Fruit fly (Drosophila melanogaster) whole organism, embryonic: ENCODE data around the gene Zif.

Experiments used
- CG10267 ChIP-seq: fragments of 200-800 bp; sonication (Bioruptor generic); optimal IDR thresholded peaks from 2 replicates; lab custom pipeline; 2018; ENCODE audit warnings: missing biosample characterization, mild to moderate bottlenecking, missing genetic modification characterization, moderate library complexity
- CG10366 ChIP-seq: fragments of 200-800 bp; sonication (Bioruptor generic); IDR thresholded peaks from 2 replicates; pipeline ENCODE4 v1.3.6; 2022; ENCODE audit warnings: missing biosample characterization, missing genetic modification characterization
- CG11723 ChIP-seq: fragments of 200-800 bp; sonication (Bioruptor generic); optimal IDR thresholded peaks from 2 replicates; lab custom pipeline; 2017; ENCODE audit warnings: missing biosample characterization, mild to moderate bottlenecking, missing genetic modification characterization
- CG12236 ChIP-seq: fragments of 200-800 bp; sonication (Bioruptor generic); optimal IDR thresholded peaks from 2 replicates; lab custom pipeline; 2016; ENCODE audit warnings: missing biosample characterization, missing genetic modification characterization
- CG1529 ChIP-seq: fragments of 200-800 bp; sonication (Bioruptor generic); optimal IDR thresholded peaks from 3 replicates; lab custom pipeline; 2018; ENCODE audit warnings: missing biosample characterization, missing genetic modification characterization
- CG16815 ChIP-seq: fragments of 200-800 bp; sonication (Bioruptor generic); optimal IDR thresholded peaks from 3 replicates; lab custom pipeline; 2017; ENCODE audit warnings: missing biosample characterization, mild to moderate bottlenecking, missing genetic modification characterization
- CG17186 ChIP-seq: fragments of 200-800 bp; sonication (Bioruptor generic); optimal IDR thresholded peaks from 3 replicates; lab custom pipeline; 2017; ENCODE audit warnings: missing biosample characterization, missing genetic modification reagents, missing genetic modification characterization
- CG1792 ChIP-seq: fragments of 200-800 bp; sonication (Bioruptor generic); optimal IDR thresholded peaks from 2 replicates; lab custom pipeline; 2016; ENCODE audit warnings: missing biosample characterization, missing genetic modification characterization
- CG18599 ChIP-seq: fragments of 200-800 bp; sonication (Bioruptor generic); optimal IDR thresholded peaks from 3 replicates; lab custom pipeline; 2017; ENCODE audit warnings: missing biosample characterization, missing genetic modification characterization, mild to moderate bottlenecking, moderate library complexity, missing genetic modification reagents
- CG32767 ChIP-seq: fragments of 200-800 bp; sonication (Bioruptor generic); IDR thresholded peaks from 2 replicates; pipeline ENCODE4 v1.3.6; 2022; ENCODE audit warnings: missing biosample characterization, missing genetic modification characterization
- CG7556 ChIP-seq: fragments of 200-800 bp; sonication (Bioruptor generic); optimal IDR thresholded peaks from 2 replicates; lab custom pipeline; 2017; ENCODE audit warnings: missing biosample characterization, mild to moderate bottlenecking, missing genetic modification characterization
- D19A ChIP-seq: fragments of 200-800 bp; optimal IDR thresholded peaks from 3 replicates; lab custom pipeline; 2019; ENCODE audit warnings: missing biosample characterization, mild to moderate bottlenecking, missing genetic modification characterization, moderate library complexity
- Dek ChIP-seq: fragments of 200-800 bp; sonication (Bioruptor generic); optimal IDR thresholded peaks from 3 replicates; lab custom pipeline; 2019; ENCODE audit warnings: missing biosample characterization, mild to moderate bottlenecking, missing genetic modification characterization, moderate library complexity
- Dfd ChIP-seq, 2 experiments: fragments of >200 bp; optimal IDR thresholded peaks; 2 replicates each; lab custom pipeline; 2017; ENCODE audit warnings: missing biosample characterization in 2 of 2, missing genetic modification characterization in 2 of 2
- E2f1 ChIP-seq: fragments of 200-800 bp; sonication (Bioruptor generic); IDR thresholded peaks from 2 replicates; pipeline ENCODE4 v1.3.6; 2022; ENCODE audit warnings: missing biosample characterization, missing genetic modification characterization
- Fer2 ChIP-seq: fragments of 200-800 bp; sonication (Bioruptor generic); optimal IDR thresholded peaks from 2 replicates; lab custom pipeline; 2018; ENCODE audit warnings: missing biosample characterization, mild to moderate bottlenecking, missing genetic modification characterization, moderate library complexity
- Fer3 ChIP-seq: fragments of 200-800 bp; sonication (Bioruptor generic); optimal IDR thresholded peaks from 2 replicates; lab custom pipeline; 2018; ENCODE audit warnings: missing biosample characterization, mild to moderate bottlenecking, missing genetic modification characterization, moderate library complexity
- GATAe ChIP-seq: fragments of 200-800 bp; sonication (Bioruptor generic); conservative IDR thresholded peaks from 2 replicates; pipeline ENCODE4 v1.3.6; 2022; ENCODE audit warnings: missing biosample characterization, missing genetic modification characterization
- HHEX ChIP-seq: fragments of 200-800 bp; sonication (Bioruptor generic); optimal IDR thresholded peaks from 3 replicates; lab custom pipeline; 2017; ENCODE audit warnings: missing biosample characterization, mild to moderate bottlenecking, missing genetic modification characterization, missing genetic modification reagents
- Lhr ChIP-seq: fragments of 200-800 bp; sonication (Bioruptor generic); optimal IDR thresholded peaks from 3 replicates; lab custom pipeline; 2017; ENCODE audit warnings: mild to moderate bottlenecking, missing biosample characterization, missing genetic modification reagents, missing genetic modification characterization
- MBD-R2 ChIP-seq: fragments of 200-800 bp; sonication (Bioruptor generic); IDR thresholded peaks from 2 replicates; pipeline ENCODE4 v1.3.6; 2022; ENCODE audit warnings: missing biosample characterization, missing genetic modification characterization
- PHDP ChIP-seq: fragments of 200-800 bp; sonication (Bioruptor generic); optimal IDR thresholded peaks from 3 replicates; lab custom pipeline; 2018; ENCODE audit warnings: missing biosample characterization, mild to moderate bottlenecking, missing genetic modification characterization, moderate library complexity
- Six4 ChIP-seq: fragments of 200-800 bp; sonication (Bioruptor generic); optimal IDR thresholded peaks from 2 replicates; lab custom pipeline; 2016; ENCODE audit warnings: missing biosample characterization, missing genetic modification characterization
- Sox100B ChIP-seq: fragments of 200-800 bp; sonication (Bioruptor generic); optimal IDR thresholded peaks from 3 replicates; lab custom pipeline; 2018; ENCODE audit warnings: missing biosample characterization, mild to moderate bottlenecking, missing genetic modification characterization
- Sox102F ChIP-seq: fragments of 200-800 bp; sonication (Bioruptor generic); optimal IDR thresholded peaks from 2 replicates; lab custom pipeline; 2018; ENCODE audit warnings: missing biosample characterization, mild to moderate bottlenecking, missing genetic modification characterization, moderate library complexity
- TFAM ChIP-seq: fragments of 200-800 bp; sonication (Bioruptor generic); optimal IDR thresholded peaks from 2 replicates; lab custom pipeline; 2017; ENCODE audit warnings: missing biosample characterization, missing genetic modification characterization, inconsistent platforms
- Taf1 ChIP-seq: fragments of 200-800 bp; sonication (Bioruptor generic); IDR thresholded peaks from 2 replicates; pipeline ENCODE4 v1.3.6; 2022; ENCODE audit warnings: missing biosample characterization, missing genetic modification characterization
- Usf ChIP-seq: fragments of 200-800 bp; sonication (Bioruptor generic); optimal IDR thresholded peaks from 2 replicates; lab custom pipeline; 2017; ENCODE audit warnings: missing genotype, missing biosample characterization, missing genetic modification characterization
- Xrp1 ChIP-seq: fragments of 200-800 bp; sonication (Bioruptor generic); IDR thresholded peaks from 2 replicates; pipeline ENCODE4 v1.3.6; 2022; ENCODE audit warnings: missing biosample characterization, missing genetic modification characterization
- ac ChIP-seq: fragments of 200-800 bp; sonication (Bioruptor generic); optimal IDR thresholded peaks from 3 replicates; lab custom pipeline; 2017; ENCODE audit warnings: missing biosample characterization, mild to moderate bottlenecking, missing genetic modification characterization
- amos ChIP-seq: fragments of 200-800 bp; sonication (Bioruptor generic); IDR thresholded peaks from 2 replicates; pipeline ENCODE4 v1.3.6; 2022; ENCODE audit warnings: missing biosample characterization, missing genetic modification characterization; ENCODE audit not compliant: partially characterized antibody
- az2 ChIP-seq: fragments of 200-800 bp; sonication (Bioruptor generic); optimal IDR thresholded peaks from 3 replicates; lab custom pipeline; 2016; ENCODE audit warnings: missing biosample characterization, missing genetic modification characterization
- bbx ChIP-seq: fragments of 200-800 bp; sonication (Bioruptor generic); IDR thresholded peaks from 2 replicates; pipeline ENCODE4 v1.3.6; 2022; ENCODE audit warnings: missing biosample characterization, missing genetic modification characterization; ENCODE audit not compliant: partially characterized antibody
- bcd ChIP-seq: fragments of 200-800 bp; sonication (Bioruptor generic); optimal IDR thresholded peaks from 2 replicates; lab custom pipeline; 2017; ENCODE audit warnings: missing biosample characterization, mild to moderate bottlenecking, missing genetic modification characterization
- bsh ChIP-seq, 2 experiments: fragments of 200-800 bp; sonication (Bioruptor generic); optimal IDR thresholded peaks; 2 replicates each; lab custom pipeline; 2017 to 2018; ENCODE audit warnings: mild to moderate bottlenecking in 2 of 2, missing biosample characterization in 2 of 2, missing genetic modification characterization in 2 of 2, moderate library complexity in 1 of 2
- chif ChIP-seq, 2 experiments: fragments of 200-800 bp; sonication (Bioruptor generic); optimal IDR thresholded peaks; 3 replicates each; lab custom pipeline; 2016; ENCODE audit warnings: missing biosample characterization in 2 of 2, missing genetic modification characterization in 2 of 2
- da ChIP-seq: fragments of 200-800 bp; sonication (Bioruptor generic); optimal IDR thresholded peaks from 2 replicates; lab custom pipeline; 2016; ENCODE audit warnings: missing biosample characterization, missing genetic modification characterization
- danr ChIP-seq: fragments of 200-800 bp; sonication (Bioruptor generic); IDR thresholded peaks from 2 replicates; pipeline ENCODE4 v1.3.6; 2022; ENCODE audit warnings: missing biosample characterization, missing genetic modification characterization
- dysf ChIP-seq: fragments of 200-800 bp; sonication (Bioruptor generic); IDR thresholded peaks from 3 replicates; pipeline ENCODE4 v1.3.6; 2022; ENCODE audit warnings: missing biosample characterization, missing genetic modification characterization
- fd102C ChIP-seq: fragments of 200-800 bp; sonication (Bioruptor generic); optimal IDR thresholded peaks from 2 replicates; lab custom pipeline; 2018; ENCODE audit warnings: missing biosample characterization, mild to moderate bottlenecking, missing genetic modification characterization, moderate library complexity
- fd96Cb ChIP-seq: fragments of 200-800 bp; sonication (Bioruptor generic); optimal IDR thresholded peaks from 2 replicates; lab custom pipeline; 2018; ENCODE audit warnings: missing biosample characterization, mild to moderate bottlenecking, missing genetic modification characterization, moderate library complexity
- fru ChIP-seq: fragments of >200 bp; optimal IDR thresholded peaks from 2 replicates; lab custom pipeline; 2017
- jing ChIP-seq: fragments of 200-800 bp; sonication (Bioruptor generic); optimal IDR thresholded peaks from 2 replicates; lab custom pipeline; 2018; ENCODE audit warnings: missing biosample characterization, mild to moderate bottlenecking, missing genetic modification characterization
- ken ChIP-seq: fragments of 200-800 bp; sonication (Bioruptor generic); IDR thresholded peaks from 3 replicates; pipeline ENCODE4 v1.3.6; 2022; ENCODE audit warnings: missing biosample characterization, missing genetic modification characterization
- onecut ChIP-seq: fragments of 200-800 bp; sonication (Bioruptor generic); IDR thresholded peaks from 2 replicates; pipeline ENCODE4 v1.3.6; 2022; ENCODE audit warnings: missing biosample characterization, missing genetic modification characterization
- peb ChIP-seq: fragments of 200-800 bp; sonication (Bioruptor generic); IDR thresholded peaks from 2 replicates; pipeline ENCODE4 v1.3.6; 2022; ENCODE audit warnings: missing biosample characterization, missing genetic modification characterization
- phol ChIP-seq: fragments of 200-800 bp; sonication (Bioruptor generic); optimal IDR thresholded peaks from 3 replicates; lab custom pipeline; 2018; ENCODE audit warnings: missing biosample characterization, mild to moderate bottlenecking, missing genetic modification characterization, moderate library complexity
- shn ChIP-seq: fragments of 200-800 bp; sonication (Bioruptor generic); optimal IDR thresholded peaks from 3 replicates; lab custom pipeline; 2016; ENCODE audit warnings: missing biosample characterization, missing genetic modification characterization
- sima ChIP-seq: fragments of 200-800 bp; sonication (Bioruptor generic); optimal IDR thresholded peaks from 2 replicates; lab custom pipeline; 2016; ENCODE audit warnings: missing biosample characterization, missing genetic modification characterization
- sisA ChIP-seq: fragments of 200-800 bp; sonication (Bioruptor generic); IDR thresholded peaks from 2 replicates; pipeline ENCODE4 v1.3.6; 2022; ENCODE audit warnings: missing biosample characterization, missing genetic modification characterization
- sr ChIP-seq: fragments of 200-800 bp; sonication (Bioruptor generic); IDR thresholded peaks from 3 replicates; pipeline ENCODE4 v1.3.6; 2022; ENCODE audit warnings: missing biosample characterization, missing genetic modification characterization
- wek ChIP-seq: fragments of 200-800 bp; sonication (Bioruptor generic); optimal IDR thresholded peaks from 3 replicates; lab custom pipeline; 2018; ENCODE audit warnings: missing biosample characterization, mild to moderate bottlenecking, missing genetic modification characterization, moderate library complexity

Gene Zif

DNA sequence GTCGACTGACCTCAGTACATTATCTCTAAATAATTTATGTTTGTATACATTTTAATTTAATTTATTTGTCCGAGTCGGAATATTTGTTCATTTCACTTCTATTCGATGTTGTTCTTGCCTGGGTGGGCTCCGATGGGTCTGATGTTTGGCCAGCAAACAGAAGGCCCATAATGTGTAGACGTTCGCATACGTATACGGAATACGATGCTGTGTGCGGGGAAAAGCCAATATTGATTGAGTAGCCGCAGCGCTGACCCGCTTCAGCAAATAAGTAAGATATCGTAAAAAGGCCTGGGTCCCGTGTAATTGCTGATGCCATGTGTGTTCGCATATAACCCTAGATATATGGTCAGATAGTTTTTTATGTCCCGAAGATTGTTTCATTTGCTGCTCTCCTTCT, 47.5 kb downstream of the Zif start (continued):
- peak; percentile 19 for TF ChIP-seq shn (GFP tag; lab: Kevin White, UChicago)
- peak; percentile 56 for TF ChIP-seq PHDP (tag; lab: Kevin White, UChicago)
- TF ChIP-seq CG32767 = no peak
- no peak for TF ChIP-seq MBD-R2 (GFP tag; lab: Robert Waterston, UW)
- no peak for TF ChIP-seq Usf (GFP tag; lab: Kevin White, UChicago)
- TF ChIP-seq Six4 (GFP tag; lab: Kevin White, UChicago) = no peak
- peak; percentile 72 for TF ChIP-seq CG12236 (GFP tag; lab: Kevin White, UChicago)
- peak; percentile 43 for TF ChIP-seq bcd (GFP tag; lab: Kevin White, UChicago)
- no peak for TF ChIP-seq peb (GFP tag; lab: Robert Waterston, UW)
- TF ChIP-seq Dfd (GFP tag; optimal IDR thresholded peaks at IDR 0.05; lab: Kevin White, UChicago) = no peak
- peak; percentile 5 for TF ChIP-seq CG17186 (GFP tag; lab: Kevin White, UChicago)
- no peak for TF ChIP-seq amos (GFP tag; lab: Robert Waterston, UW)
- TF ChIP-seq onecut = peak; percentile 63
- TF ChIP-seq Xrp1 (GFP tag; lab: Robert Waterston, UW) = no peak
- TF ChIP-seq CG18599 (GFP tag; lab: Kevin White, UChicago) = peak; percentile 38
- TF ChIP-seq Dek (tag; lab: Kevin White, UChicago) = no peak
- TF ChIP-seq CG7556 = peak; percentile 50
- no peak for TF ChIP-seq danr (GFP tag; lab: Robert Waterston, UW)
- TF ChIP-seq D19A (tag; lab: Kevin White, UChicago) = no peak
- TF ChIP-seq phol (tag; lab: Kevin White, UChicago) = no peak
- peak; percentile 20 for TF ChIP-seq jing (GFP tag; lab: Kevin White, UChicago)
- no peak for TF ChIP-seq GATAe (GFP tag; lab: Robert Waterston, UW)
- peak; percentile 68 for TF ChIP-seq wek
- peak; percentile 59 for TF ChIP-seq CG1529 (GFP tag; lab: Kevin White, UChicago)
- TF ChIP-seq Taf1 (GFP tag; lab: Robert Waterston, UW) = no peak
- TF ChIP-seq sisA = no peak
- peak; percentile 95 for TF ChIP-seq fd102C (GFP tag; lab: Kevin White, UChicago)
- TF ChIP-seq sima (GFP tag; lab: Kevin White, UChicago) = no peak
- TF ChIP-seq ken = peak; percentile 40; the same call in 1 of the 3 replicates
- peak; percentile 70 for TF ChIP-seq Lhr (GFP tag; lab: Kevin White, UChicago)
- TF ChIP-seq bbx (GFP tag; lab: Robert Waterston, UW) = no peak
- peak; percentile 50 for TF ChIP-seq CG11723
- TF ChIP-seq Sox100B = peak; percentile 36
- TF ChIP-seq Sox102F (GFP tag; lab: Kevin White, UChicago) = peak; percentile 59
- TF ChIP-seq fd96Cb (tag; lab: Kevin White, UChicago) = peak; percentile 39
- TF ChIP-seq E2f1 (GFP tag; lab: Robert Waterston, UW) = no peak
- peak; percentile 56 for TF ChIP-seq ac (GFP tag; lab: Kevin White, UChicago)
- TF ChIP-seq chif (GFP tag; optimal IDR thresholded peaks at IDR 0.05; lab: Kevin White, UChicago) = peak; percentile 36 to 43
- TF ChIP-seq fru (lab: Kevin White, UChicago) = no peak
- no peak for TF ChIP-seq az2 (GFP tag; lab: Kevin White, UChicago)
- peak in 1 of 2 experiments; percentile 72 for TF ChIP-seq bsh (GFP tag; optimal IDR thresholded peaks at IDR 0.05; lab: Kevin White, UChicago)
- peak; percentile 29 for TF ChIP-seq da (GFP tag; lab: Kevin White, UChicago)
- TF ChIP-seq sr (GFP tag; lab: Robert Waterston, UW) = 0 out of 3 replicates have a peak, but pooled peaks have one; percentile 16
- TF ChIP-seq Fer2 = no peak
- no peak for TF ChIP-seq Fer3 (tag; lab: Kevin White, UChicago)
- TF ChIP-seq CG10366 (GFP tag; lab: Robert Waterston, UW) = no peak
- peak; percentile 34 for TF ChIP-seq CG16815 (GFP tag; lab: Kevin White, UChicago)
- TF ChIP-seq TFAM (GFP tag; lab: Kevin White, UChicago) = no peak
- peak; percentile 59 for TF ChIP-seq CG1792 (GFP tag; lab: Kevin White, UChicago)
- TF ChIP-seq CG10267 = peak; percentile 5
- peak; percentile 49 for TF ChIP-seq HHEX (GFP tag; lab: Kevin White, UChicago)
- no peak for TF ChIP-seq dysf (GFP tag; lab: Robert Waterston, UW)
